Fruit fly (Drosophila melanogaster) whole organism, embryonic: Measurements from ENCODE around the gene GNBP3.

ENCODE experiments used
- ATbp ChIP-seq: fragments of 200-800 bp; sonication (Bioruptor generic); optimal IDR thresholded peaks from 2 replicates; lab custom pipeline; 2017; ENCODE audit warnings: missing biosample characterization, mild to moderate bottlenecking, missing genetic modification characterization, missing genetic modification reagents
- Adf1 ChIP-seq: fragments of 200-800 bp; sonication (Bioruptor generic); IDR thresholded peaks from 2 replicates; pipeline ENCODE4 v1.3.6; 2022; ENCODE audit warnings: missing biosample characterization, missing genetic modification characterization
- Antp ChIP-seq: fragments of 200-800 bp; sonication (Bioruptor generic); optimal IDR thresholded peaks from 3 replicates; lab custom pipeline; 2016; ENCODE audit warnings: missing biosample characterization, missing genetic modification characterization
- Blimp-1 ChIP-seq: fragments of 200-800 bp; sonication (Bioruptor generic); optimal IDR thresholded peaks from 3 replicates; lab custom pipeline; 2018; ENCODE audit warnings: missing biosample characterization, missing genetic modification characterization, mild to moderate bottlenecking, moderate library complexity, missing genetic modification reagents
- CG12769 ChIP-seq: fragments of 200-800 bp; sonication (Bioruptor generic); optimal IDR thresholded peaks from 2 replicates; lab custom pipeline; 2019; ENCODE audit warnings: missing biosample characterization, mild to moderate bottlenecking, missing genetic modification characterization, moderate library complexity
- CG14965 ChIP-seq: fragments of 200-800 bp; sonication (Bioruptor generic); optimal IDR thresholded peaks from 2 replicates; lab custom pipeline; 2016; ENCODE audit warnings: missing biosample characterization, missing genetic modification characterization, borderline replicate concordance
- CG15073 ChIP-seq: fragments of 200-800 bp; sonication (Bioruptor generic); optimal IDR thresholded peaks from 2 replicates; lab custom pipeline; 2016; ENCODE audit warnings: missing biosample characterization, missing genetic modification characterization
- CG1647 ChIP-seq: fragments of 200-800 bp; sonication (Bioruptor generic); optimal IDR thresholded peaks from 3 replicates; lab custom pipeline; 2016; ENCODE audit warnings: missing biosample characterization, missing genetic modification characterization
- CG17568 ChIP-seq: fragments of 200-800 bp; sonication (Bioruptor generic); optimal IDR thresholded peaks from 2 replicates; lab custom pipeline; 2018; ENCODE audit warnings: missing biosample characterization, mild to moderate bottlenecking, missing genetic modification characterization, moderate library complexity
- CG2120 ChIP-seq: fragments of 200-800 bp; sonication (Bioruptor generic); optimal IDR thresholded peaks from 3 replicates; lab custom pipeline; 2016; ENCODE audit warnings: missing biosample characterization, missing genetic modification characterization
- CG31224 ChIP-seq: fragments of 200-800 bp; sonication (Bioruptor generic); IDR thresholded peaks from 2 replicates; pipeline ENCODE4 v1.3.6; 2022; ENCODE audit warnings: missing biosample characterization, missing genetic modification characterization
- CG3726 ChIP-seq: fragments of 200-800 bp; sonication (Bioruptor generic); IDR thresholded peaks from 3 replicates; pipeline ENCODE4, ENCODE4 v1.3.6; 2022; ENCODE audit warnings: missing biosample characterization, missing genetic modification characterization
- CG42726 ChIP-seq: fragments of 200-800 bp; sonication (Bioruptor generic); IDR thresholded peaks from 2 replicates; pipeline ENCODE4 v1.3.6; 2022; ENCODE audit warnings: missing biosample characterization, missing genetic modification characterization; ENCODE audit not compliant: partially characterized antibody
- CG7271 ChIP-seq: fragments of 200-800 bp; sonication (Bioruptor generic); optimal IDR thresholded peaks from 2 replicates; lab custom pipeline; 2018; ENCODE audit warnings: missing biosample characterization, mild to moderate bottlenecking, missing genetic modification characterization, moderate library complexity
- CG7745 ChIP-seq: fragments of 200-800 bp; sonication (Bioruptor generic); optimal IDR thresholded peaks from 2 replicates; lab custom pipeline; 2018; ENCODE audit warnings: missing biosample characterization, mild to moderate bottlenecking, missing genetic modification characterization, moderate library complexity
- CG8359 ChIP-seq: fragments of 200-800 bp; sonication (Bioruptor generic); optimal IDR thresholded peaks from 2 replicates; lab custom pipeline; 2017; ENCODE audit warnings: missing biosample characterization, mild to moderate bottlenecking, missing genetic modification characterization, borderline replicate concordance
- D19B ChIP-seq: fragments of 200-800 bp; sonication (Bioruptor generic); optimal IDR thresholded peaks from 2 replicates; lab custom pipeline; 2017; ENCODE audit warnings: missing biosample characterization, mild to moderate bottlenecking, missing genetic modification characterization
- Dll ChIP-seq: fragments of 200-800 bp; sonication (Bioruptor generic); IDR thresholded peaks from 4 replicates; pipeline ENCODE4 v1.3.6; 2022; ENCODE audit warnings: missing biosample characterization, missing genetic modification characterization; ENCODE audit not compliant: partially characterized antibody
- HLH54F ChIP-seq: fragments of 200-800 bp; sonication (Bioruptor generic); optimal IDR thresholded peaks from 3 replicates; lab custom pipeline; 2016; ENCODE audit warnings: missing biosample characterization, missing genetic modification characterization
- HLHmδ ChIP-seq: fragments of 200-800 bp; sonication (Bioruptor generic); optimal IDR thresholded peaks from 2 replicates; lab custom pipeline; 2018; ENCODE audit warnings: missing biosample characterization, mild to moderate bottlenecking, missing genetic modification characterization, moderate library complexity
- Jarid2 ChIP-seq: fragments of 200-800 bp; sonication (Bioruptor generic); optimal IDR thresholded peaks from 3 replicates; lab custom pipeline; 2017; ENCODE audit warnings: mild to moderate bottlenecking, missing biosample characterization, missing genetic modification reagents, missing genetic modification characterization
- Oaz ChIP-seq: fragments of 200-800 bp; sonication (Bioruptor generic); IDR thresholded peaks from 2 replicates; pipeline ENCODE4 v1.3.6; 2022; ENCODE audit warnings: missing biosample characterization, missing genetic modification characterization
- Rfx ChIP-seq: fragments of 200-800 bp; sonication (Bioruptor generic); IDR thresholded peaks from 2 replicates; pipeline ENCODE4 v1.3.6; 2022; ENCODE audit warnings: missing biosample characterization, missing genetic modification characterization
- Scr ChIP-seq: fragments of 200-800 bp; sonication (Bioruptor generic); IDR thresholded peaks from 2 replicates; pipeline ENCODE4 v1.3.6; 2022; ENCODE audit warnings: missing biosample characterization, missing genetic modification characterization; ENCODE audit not compliant: partially characterized antibody
- Spps ChIP-seq: fragments of 200-800 bp; sonication (Bioruptor generic); optimal IDR thresholded peaks from 2 replicates; lab custom pipeline; 2018; ENCODE audit warnings: missing biosample characterization, mild to moderate bottlenecking, missing genetic modification characterization
- Ssrp ChIP-seq: fragments of 200-800 bp; sonication (Bioruptor generic); optimal IDR thresholded peaks from 2 replicates; lab custom pipeline; 2018; ENCODE audit warnings: missing biosample characterization, mild to moderate bottlenecking, missing genetic modification characterization, moderate library complexity
- Usf ChIP-seq: fragments of 200-800 bp; sonication (Bioruptor generic); optimal IDR thresholded peaks from 2 replicates; lab custom pipeline; 2017; ENCODE audit warnings: missing genotype, missing biosample characterization, missing genetic modification characterization
- abd-A ChIP-seq: fragments of 200-800 bp; sonication (Bioruptor generic); optimal IDR thresholded peaks from 3 replicates; lab custom pipeline; 2019; ENCODE audit warnings: missing biosample characterization, mild to moderate bottlenecking, missing genetic modification characterization, moderate library complexity
- ac ChIP-seq: fragments of 200-800 bp; sonication (Bioruptor generic); optimal IDR thresholded peaks from 3 replicates; lab custom pipeline; 2017; ENCODE audit warnings: missing biosample characterization, mild to moderate bottlenecking, missing genetic modification characterization
- bowl ChIP-seq: fragments of 200-800 bp; sonication (Bioruptor generic); IDR thresholded peaks from 2 replicates; pipeline ENCODE4 v1.3.6; 2022; ENCODE audit warnings: missing biosample characterization, missing genetic modification characterization
- chinmo ChIP-seq: fragments of 200-800 bp; sonication (Bioruptor generic); IDR thresholded peaks from 4 replicates; pipeline ENCODE4 v1.3.6; 2022; ENCODE audit warnings: missing biosample characterization, missing genetic modification characterization; ENCODE audit not compliant: partially characterized antibody
- crol ChIP-seq: fragments of 200-800 bp; sonication (Bioruptor generic); IDR thresholded peaks from 2 replicates; pipeline ENCODE4 v1.3.6; 2022; ENCODE audit warnings: missing biosample characterization, missing genetic modification characterization
- dati ChIP-seq: fragments of 200-800 bp; sonication (Bioruptor generic); IDR thresholded peaks from 2 replicates; pipeline ENCODE4 v1.3.6; 2022; ENCODE audit warnings: missing biosample characterization, missing genetic modification characterization
- disco-r ChIP-seq: fragments of 200-800 bp; sonication (Bioruptor generic); optimal IDR thresholded peaks from 2 replicates; lab custom pipeline; 2016; ENCODE audit warnings: missing biosample characterization, missing genetic modification characterization
- en ChIP-seq: fragments of 200-800 bp; sonication (Bioruptor generic); optimal IDR thresholded peaks from 2 replicates; lab custom pipeline; 2016; ENCODE audit warnings: missing biosample characterization, missing genetic modification characterization
- kah ChIP-seq: fragments of 200-800 bp; sonication (Bioruptor generic); optimal IDR thresholded peaks from 2 replicates; lab custom pipeline; 2018; ENCODE audit warnings: missing biosample characterization, mild to moderate bottlenecking, missing genetic modification characterization
- lab ChIP-seq: fragments of 200-800 bp; sonication (Bioruptor generic); optimal IDR thresholded peaks from 3 replicates; lab custom pipeline; 2017; ENCODE audit warnings: missing biosample characterization, missing genetic modification characterization, mild to moderate bottlenecking, moderate library complexity, missing genetic modification reagents
- luna ChIP-seq: fragments of 200-800 bp; sonication (Bioruptor generic); optimal IDR thresholded peaks from 2 replicates; lab custom pipeline; 2016; ENCODE audit warnings: missing biosample characterization, missing genetic modification characterization
- pfk ChIP-seq: fragments of 200-800 bp; sonication (Bioruptor generic); optimal IDR thresholded peaks from 2 replicates; lab custom pipeline; 2018; ENCODE audit warnings: missing biosample characterization, mild to moderate bottlenecking, missing genetic modification characterization, moderate library complexity
- prd ChIP-seq, 3 experiments: fragments of >200 bp in 2 of 3; fragments of 200-800 bp in 1 of 3; sonication (Bioruptor generic) in 1 of 3; optimal IDR thresholded peaks in 2 of 3; IDR thresholded peaks in 1 of 3; 2 replicates in 2 of 3; 3 replicates in 1 of 3; pipeline versions ENCODE4 v1.3.6 to Lab custom; 2017 to 2022; ENCODE audit warnings: missing biosample characterization in 1 of 3, missing genetic modification characterization in 1 of 3
- rib ChIP-seq: fragments of 200-800 bp; sonication (Bioruptor generic); IDR thresholded peaks from 2 replicates; pipeline ENCODE4 v1.3.6; 2022; ENCODE audit warnings: missing biosample characterization, missing genetic modification characterization
- sd ChIP-seq: fragments of 200-800 bp; sonication (Bioruptor generic); optimal IDR thresholded peaks from 3 replicates; lab custom pipeline; 2018; ENCODE audit warnings: missing biosample characterization, mild to moderate bottlenecking, missing genetic modification characterization, moderate library complexity
- sisA ChIP-seq: fragments of 200-800 bp; sonication (Bioruptor generic); IDR thresholded peaks from 2 replicates; pipeline ENCODE4 v1.3.6; 2022; ENCODE audit warnings: missing biosample characterization, missing genetic modification characterization
- ssp ChIP-seq: fragments of 200-800 bp; sonication (Bioruptor generic); IDR thresholded peaks from 2 replicates; pipeline ENCODE4 v1.3.6; 2022; ENCODE audit warnings: missing biosample characterization, missing genetic modification characterization
- sug ChIP-seq: fragments of 200-800 bp; optimal IDR thresholded peaks from 2 replicates; lab custom pipeline; 2019; ENCODE audit warnings: missing biosample characterization, mild to moderate bottlenecking, missing genetic modification characterization, moderate library complexity
- wek ChIP-seq: fragments of 200-800 bp; sonication (Bioruptor generic); optimal IDR thresholded peaks from 3 replicates; lab custom pipeline; 2018; ENCODE audit warnings: missing biosample characterization, mild to moderate bottlenecking, missing genetic modification characterization, moderate library complexity
- wor ChIP-seq: fragments of 200-800 bp; sonication (Bioruptor generic); IDR thresholded peaks from 2 replicates; pipeline ENCODE4 v1.3.6; 2022; ENCODE audit warnings: missing biosample characterization, missing genetic modification characterization
- z ChIP-seq: fragments of 200-800 bp; sonication (Bioruptor generic); IDR thresholded peaks from 3 replicates; pipeline ENCODE4 v1.3.6; 2022; ENCODE audit warnings: missing biosample characterization, missing genetic modification characterization
- zen2 ChIP-seq: fragments of 200-800 bp; sonication (Bioruptor generic); IDR thresholded peaks from 3 replicates; pipeline ENCODE4 v1.3.6; 2022; ENCODE audit warnings: missing biosample characterization, missing genetic modification characterization; ENCODE audit not compliant: partially characterized antibody

The GNBP3 gene

DNA sequence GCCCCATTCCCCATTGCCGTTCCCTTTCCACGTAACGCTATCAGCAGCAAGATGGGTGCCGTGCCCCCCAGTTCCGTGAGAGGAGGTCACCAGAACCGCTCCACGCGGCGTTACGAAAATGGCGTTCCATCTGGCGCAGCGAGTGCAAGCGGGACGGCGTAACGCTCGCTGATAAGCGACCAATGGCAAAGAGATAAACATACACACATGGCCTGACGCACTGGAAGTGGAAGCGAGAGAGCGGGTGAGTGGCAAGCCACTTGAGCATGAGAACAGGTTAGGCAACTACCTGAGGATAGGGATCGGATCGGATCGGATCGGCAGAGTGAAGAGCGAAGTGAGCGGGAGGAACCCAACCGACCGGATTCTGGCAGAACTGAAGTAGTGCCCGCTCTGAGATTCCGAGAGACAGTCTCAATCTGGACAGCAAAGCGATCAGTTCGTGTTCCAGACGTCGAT is 50.0 kb downstream of the GNBP3 start, which contains the start of gene Doc3 (continued):
- TF ChIP-seq wor (GFP tag; lab: Robert Waterston, UW) (no peak), Spps (tag; lab: Kevin White, UChicago) (no peak), ssp (GFP tag; lab: Robert Waterston, UW) (no peak), bowl (GFP tag; lab: Robert Waterston, UW) (no peak), prd (optimal IDR thresholded peaks at IDR 0.05; lab: Kevin White, UChicago) (no peak), prd (GFP tag; IDR thresholded peaks at IDR 0.05; lab: Robert Waterston, UW) (no peak), CG31224 (GFP tag; lab: Robert Waterston, UW) (no peak), disco-r (GFP tag; lab: Kevin White, UChicago) (no peak), CG17568 (GFP tag; lab: Kevin White, UChicago) (no peak), luna (GFP tag; lab: Kevin White, UChicago) (no peak), HLHmδ (GFP tag; lab: Kevin White, UChicago) (peak; percentile 38), ac (no peak), CG7745 (tag; lab: Kevin White, UChicago) (no peak), Blimp-1 (no peak), zen2 (no peak), rib (GFP tag; lab: Robert Waterston, UW) (0 out of 2 replicates have a peak, but pooled peaks have one; percentile 36), CG15073 (no peak), sd (tag; lab: Kevin White, UChicago) (peak; percentile 70), CG42726 (GFP tag; lab: Robert Waterston, UW) (no peak), Antp (no peak), CG2120 (GFP tag; lab: Kevin White, UChicago) (no peak), wek (GFP tag; lab: Kevin White, UChicago) (no peak), D19B (GFP tag; lab: Kevin White, UChicago) (no peak), sug (tag; lab: Kevin White, UChicago) (peak; percentile 96), sisA (GFP tag; lab: Robert Waterston, UW) (no peak), ATbp (GFP tag; lab: Kevin White, UChicago) (no peak), Scr (GFP tag; lab: Robert Waterston, UW) (peak; percentile 35; the same call in 1 of the 2 replicates), Ssrp (tag; lab: Kevin White, UChicago) (no peak), Oaz (no peak), dati (GFP tag; lab: Robert Waterston, UW) (no peak), CG14965 (GFP tag; lab: Kevin White, UChicago) (no peak), CG1647 (GFP tag; lab: Kevin White, UChicago) (no peak), CG12769 (tag; lab: Kevin White, UChicago) (peak; percentile 79), z (GFP tag; lab: Robert Waterston, UW) (peak; percentile 64; the same call in 1 of the 3 replicates), Dll (GFP tag; lab: Robert Waterston, UW) (0 out of 4 replicates have a peak, but pooled peaks have one; percentile 44), lab (GFP tag; lab: Kevin White, UChicago) (no peak), HLH54F (GFP tag; lab: Kevin White, UChicago) (no peak), abd-A (peak; percentile 28), kah (GFP tag; lab: Kevin White, UChicago) (peak; percentile 28), Usf (GFP tag; lab: Kevin White, UChicago) (no peak), chinmo (peak; percentile 88; the same call in 2 of the 4 replicates), en (no peak), pfk (GFP tag; lab: Kevin White, UChicago) (peak; percentile 27), crol (peak; percentile 90), CG8359 (GFP tag; lab: Kevin White, UChicago) (no peak), CG7271 (tag; lab: Kevin White, UChicago) (no peak), Rfx (GFP tag; lab: Robert Waterston, UW) (no peak), Jarid2 (GFP tag; lab: Kevin White, UChicago) (peak; percentile 44), Adf1 (peak; percentile 52; the same call in 1 of the 2 replicates), CG3726 (GFP tag; lab: Robert Waterston, UW) (no peak)
